Worm (Caenorhabditis elegans) whole organism, early embryonic: ENCODE results near the gene nlp-43.

Experiments used
- B0310.2 ChIP-seq: sonication (generic microtip); optimal IDR thresholded peaks from 2 replicates; lab custom pipeline; 2016; ENCODE audit warnings: mild to moderate bottlenecking, missing genetic modification characterization, missing compliant biosample characterization
- F13C5.2 ChIP-seq: sonication (generic microtip); optimal IDR thresholded peaks from 2 replicates; lab custom pipeline; 2017; ENCODE audit warnings: mild to moderate bottlenecking, missing genetic modification characterization, inconsistent platforms, missing compliant biosample characterization
- aly-1 ChIP-seq: sonication (generic microtip); optimal IDR thresholded peaks from 2 replicates; lab custom pipeline; 2016; ENCODE audit warnings: missing genetic modification characterization, missing compliant biosample characterization
- ama-1 ChIP-seq: fragments of 150-350 bp; optimal IDR thresholded peaks from 2 replicates; lab custom pipeline; 2014
- ceh-13 ChIP-seq: fragments of 200-800 bp; sonication (Bioruptor generic); optimal IDR thresholded peaks from 2 replicates; lab custom pipeline; 2018; ENCODE audit warnings: mild to moderate bottlenecking, missing genetic modification characterization, missing compliant biosample characterization
- ceh-36 ChIP-seq: sonication (generic microtip); optimal IDR thresholded peaks from 2 replicates; lab custom pipeline; 2016; ENCODE audit warnings: missing genetic modification characterization, inconsistent platforms, missing compliant biosample characterization
- ets-7 ChIP-seq: sonication (generic microtip); optimal IDR thresholded peaks from 2 replicates; lab custom pipeline; 2016; ENCODE audit warnings: missing genotype, missing genetic modification characterization, missing compliant biosample characterization
- flt-1 ChIP-seq: fragments of 200-800 bp; sonication (Bioruptor generic); IDR thresholded peaks from 2 replicates; pipeline ENCODE4 v1.3.6; 2022; ENCODE audit warnings: missing genetic modification characterization, missing compliant biosample characterization
- hmbx-1 ChIP-seq: sonication (generic microtip); optimal IDR thresholded peaks from 2 replicates; lab custom pipeline; 2016; ENCODE audit warnings: mild to moderate bottlenecking, missing genetic modification characterization, missing compliant biosample characterization
- hmg-4 ChIP-seq: fragments of 200-800 bp; sonication (Bioruptor generic); optimal IDR thresholded peaks from 2 replicates; lab custom pipeline; 2018; ENCODE audit warnings: mild to moderate bottlenecking, missing genetic modification characterization, missing compliant biosample characterization
- hnd-1 ChIP-seq: sonication (generic microtip); optimal IDR thresholded peaks from 2 replicates; lab custom pipeline; 2016; ENCODE audit warnings: missing genetic modification characterization, missing compliant biosample characterization
- pes-1 ChIP-seq: fragments of 200-800 bp; sonication (Bioruptor generic); IDR thresholded peaks from 2 replicates; pipeline ENCODE4 v1.3.6; 2022; ENCODE audit warnings: missing genetic modification reagents, missing genetic modification characterization, missing compliant biosample characterization
- scrt-1 ChIP-seq: fragments of 200-800 bp; sonication (Bioruptor generic); IDR thresholded peaks from 2 replicates; pipeline ENCODE4 v1.3.6; 2022; ENCODE audit warnings: missing genetic modification characterization, missing compliant biosample characterization
- sea-1 ChIP-seq: fragments of 200-800 bp; sonication (Bioruptor generic); conservative IDR thresholded peaks from 2 replicates; pipeline ENCODE4 v1.3.6; 2022; ENCODE audit warnings: missing genetic modification characterization, missing compliant biosample characterization
- tbx-11 ChIP-seq: fragments of 200-800 bp; sonication (Bioruptor generic); IDR thresholded peaks from 2 replicates; pipeline ENCODE4 v1.3.6; 2022; ENCODE audit warnings: missing genetic modification characterization, missing compliant biosample characterization
- tbx-37 ChIP-seq: fragments of 200-800 bp; sonication (Bioruptor generic); conservative IDR thresholded peaks from 2 replicates; pipeline ENCODE4 v1.3.6; 2022; ENCODE audit warnings: missing genetic modification reagents, missing genetic modification characterization, missing compliant biosample characterization
- tra-4 ChIP-seq: sonication (generic microtip); optimal IDR thresholded peaks from 2 replicates; lab custom pipeline; 2017; ENCODE audit warnings: missing genetic modification characterization, missing compliant biosample characterization

The nlp-43 gene

DNA sequence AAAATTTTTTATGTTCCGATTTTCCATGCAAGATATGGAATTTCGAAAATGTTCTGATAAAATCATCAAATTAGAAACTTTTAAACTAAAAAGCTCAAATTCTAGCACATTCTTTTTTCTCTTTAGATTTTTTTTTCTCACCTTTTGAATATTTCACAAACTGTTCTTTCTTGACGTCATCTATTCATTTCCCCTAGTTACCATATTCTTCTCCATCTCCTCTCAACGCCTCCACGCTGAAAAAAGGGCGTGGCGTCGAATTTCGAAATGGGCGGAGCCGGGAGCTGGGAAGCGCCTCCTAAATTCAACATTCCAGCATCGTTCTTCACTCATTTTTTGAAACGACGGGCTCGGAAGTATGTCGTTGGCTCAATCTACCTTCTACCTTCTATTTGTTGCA is at the start of gene nlp-43:
TSS of gene nlp-43 (plus strand) at position 301 of the 400 bp plus-strand sequence.
- TF ChIP-seq ceh-13 (GFP tag; lab: Kevin White, UChicago) (no peak), hnd-1 (tag; lab: Kevin White, UChicago) (no peak), tra-4 (no peak), scrt-1 (no peak), sea-1 (no peak), F13C5.2 (no peak), aly-1 (tag; lab: Kevin White, UChicago) (no peak), ama-1 (lab: Kevin White, UChicago) (no peak), tbx-11 (GFP tag; lab: Robert Waterston, UW) (no peak), hmbx-1 (tag; lab: Kevin White, UChicago) (no peak), flt-1 (GFP tag; lab: Robert Waterston, UW) (no peak)

DNA sequence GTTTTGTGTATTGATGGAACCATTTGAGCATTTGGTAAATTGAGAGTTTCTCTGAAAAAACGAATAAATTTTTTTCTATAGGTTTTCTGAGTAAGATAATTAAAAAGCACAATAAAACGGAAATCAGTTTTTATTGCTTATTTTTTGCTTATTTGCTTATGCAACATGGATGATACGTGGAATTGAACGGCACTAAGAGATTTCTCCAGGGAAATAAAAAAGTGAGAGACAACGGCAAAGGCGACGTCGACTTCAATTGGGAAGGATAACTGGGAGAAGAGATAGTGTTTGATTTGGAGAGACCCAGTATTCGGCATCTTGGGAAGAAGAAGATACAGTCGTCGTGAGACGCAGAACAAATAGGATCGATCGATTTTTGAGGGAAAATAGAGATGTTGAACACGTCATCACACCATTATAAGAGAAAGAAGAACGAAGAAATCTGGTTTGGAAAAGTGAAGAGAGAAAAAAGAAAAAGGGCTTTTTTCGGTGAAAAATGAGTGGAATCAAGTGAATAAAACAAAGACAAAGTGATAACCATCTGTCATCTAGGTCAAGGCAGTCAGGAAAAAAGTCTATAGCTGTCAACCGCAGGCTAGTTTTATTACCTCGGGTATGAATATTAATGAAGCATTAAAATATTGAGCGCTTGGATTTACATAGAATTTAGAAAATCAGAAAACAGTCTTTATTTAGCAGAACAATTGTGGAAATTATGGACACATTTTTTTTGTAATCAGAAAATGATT is 43.9 kb upstream of the nlp-43 start, which contains the start of gene tmem-131:
TSS of gene tmem-131 (minus strand) at position 51 of the 749 bp plus-strand sequence.
- TF ChIP-seq aly-1 (tag; lab: Kevin White, UChicago) (no peak), ama-1 (lab: Kevin White, UChicago) (no peak)

ce11 chrIII:4998956-4999425 is 43.2 kb upstream of the nlp-43 start, which contains the start of gene smcr-8:
Gene smcr-8 (plus strand): TSS chrIII:4999375.
- TF ChIP-seq scrt-1 (no peak), ets-7 (tag; lab: Kevin White, UChicago) (no peak), tbx-37 (GFP tag; lab: Robert Waterston, UW) (no peak), tra-4 (no peak), sea-1 (no peak), ceh-13 (GFP tag; lab: Kevin White, UChicago) (no peak), hmbx-1 (tag; lab: Kevin White, UChicago) (no peak), tbx-11 (GFP tag; lab: Robert Waterston, UW) (no peak), ama-1 (lab: Kevin White, UChicago) (no peak), hnd-1 (tag; lab: Kevin White, UChicago) (no peak), hmg-4 (GFP tag; lab: Kevin White, UChicago) (no peak), ceh-36 (tag; lab: Kevin White, UChicago) (no peak), pes-1 (GFP tag; lab: Robert Waterston, UW) (no peak)

DNA sequence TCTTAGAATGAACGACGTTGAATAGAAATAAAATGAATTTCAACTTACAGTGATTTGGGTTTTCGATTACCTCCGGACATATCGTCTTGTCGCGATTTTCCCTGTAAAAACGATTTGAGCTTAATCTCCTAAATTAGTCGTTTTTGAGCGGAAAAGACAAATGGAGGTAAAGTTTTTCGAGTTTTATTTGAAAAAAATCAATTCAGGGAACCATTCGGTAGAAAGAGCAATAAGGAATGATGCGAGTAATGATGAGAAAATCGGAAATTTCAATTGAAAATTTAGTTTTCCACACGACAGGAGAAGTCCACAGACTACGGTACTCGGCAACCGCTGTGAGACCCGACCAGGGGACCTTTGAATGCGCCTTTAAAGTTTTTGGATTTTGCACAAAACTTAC is 40.0 kb upstream of the nlp-43 start, which contains the start of gene R144.10:
TSS of gene R144.10 (minus strand) at position 101 of the 400 bp plus-strand sequence.
- no peak for TF ChIP-seq tbx-11 (GFP tag; lab: Robert Waterston, UW)
- TF ChIP-seq sea-1 = no peak
- no peak for TF ChIP-seq aly-1 (tag; lab: Kevin White, UChicago)
- TF ChIP-seq B0310.2 (tag; lab: Kevin White, UChicago) = no peak
- no peak for TF ChIP-seq hnd-1 (tag; lab: Kevin White, UChicago)
- no peak for TF ChIP-seq hmbx-1 (tag; lab: Kevin White, UChicago)
- TF ChIP-seq ceh-13 (GFP tag; lab: Kevin White, UChicago) = no peak
- TF ChIP-seq tra-4 = no peak
- no peak for TF ChIP-seq ama-1 (lab: Kevin White, UChicago)
- TF ChIP-seq pes-1 (GFP tag; lab: Robert Waterston, UW) = no peak
- no peak for TF ChIP-seq ceh-36 (tag; lab: Kevin White, UChicago)
- no peak for TF ChIP-seq scrt-1
- no peak for TF ChIP-seq hmg-4 (GFP tag; lab: Kevin White, UChicago)
- TF ChIP-seq flt-1 (GFP tag; lab: Robert Waterston, UW) = no peak
- no peak for TF ChIP-seq tbx-37 (GFP tag; lab: Robert Waterston, UW)
- no peak for TF ChIP-seq F13C5.2
- TF ChIP-seq ets-7 (tag; lab: Kevin White, UChicago) = no peak

DNA sequence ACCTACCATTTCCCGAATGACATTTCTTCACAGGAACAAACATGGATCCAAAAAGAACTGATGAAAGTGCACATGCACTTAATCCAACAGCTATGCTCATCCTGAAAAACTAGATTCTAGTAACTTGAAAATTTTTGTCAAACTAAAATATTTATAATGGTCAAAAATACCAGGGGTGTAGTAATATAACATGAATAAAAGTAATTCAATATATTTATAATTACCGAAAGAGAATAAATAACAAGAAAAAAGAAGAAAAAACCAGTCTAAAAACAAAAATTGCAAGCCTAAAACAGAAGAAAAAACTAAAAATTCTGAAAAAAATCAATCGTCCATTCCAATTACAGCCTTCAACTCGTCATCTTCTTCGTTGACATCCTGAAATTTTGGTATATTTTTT is 37.6 kb upstream of the nlp-43 start, which contains the start of gene R144.6:
TSS of gene R144.6 (minus strand) at position 101 of the 400 bp plus-strand sequence.
- TF ChIP-seq F13C5.2 (no peak), flt-1 (GFP tag; lab: Robert Waterston, UW) (no peak), ama-1 (lab: Kevin White, UChicago) (no peak), ets-7 (tag; lab: Kevin White, UChicago) (no peak), scrt-1 (no peak)

ce11 chrIII:5006881-5007280 is 35.3 kb upstream of the nlp-43 start, which contains the start of gene R144.12:
Gene R144.12 (minus strand): TSS chrIII:5006981.
- TF ChIP-seq hmg-4 (GFP tag; lab: Kevin White, UChicago) = no peak
- TF ChIP-seq tbx-37 (GFP tag; lab: Robert Waterston, UW) = no peak
- no peak for TF ChIP-seq ets-7 (tag; lab: Kevin White, UChicago)
- TF ChIP-seq ceh-13 (GFP tag; lab: Kevin White, UChicago) = no peak
- no peak for TF ChIP-seq aly-1 (tag; lab: Kevin White, UChicago)

DNA sequence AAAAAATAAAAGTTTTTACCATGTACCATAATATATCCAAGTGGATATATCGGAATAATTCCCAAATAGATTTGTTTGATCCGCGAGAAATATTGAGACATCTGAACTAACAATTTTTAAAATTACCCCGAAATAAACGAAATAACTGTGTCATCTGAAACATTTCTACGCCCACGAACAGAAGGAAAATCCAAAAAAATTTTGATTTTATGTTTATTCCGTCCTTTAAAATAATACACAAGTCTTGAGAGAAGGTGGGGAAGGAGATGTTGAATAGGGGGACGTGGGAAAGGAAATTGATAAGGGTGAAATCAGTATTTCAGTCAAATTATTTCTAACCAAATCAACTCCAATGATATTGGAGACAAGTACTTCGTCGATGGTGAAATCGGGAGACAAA is 33.5 kb upstream of the nlp-43 start, which contains the start of gene R144.11:
TSS of gene R144.11 (minus strand) at position 101 of the 400 bp plus-strand sequence.
- TF ChIP-seq sea-1 (no peak), tbx-37 (GFP tag; lab: Robert Waterston, UW) (no peak), hnd-1 (tag; lab: Kevin White, UChicago) (no peak), ama-1 (lab: Kevin White, UChicago) (no peak), aly-1 (tag; lab: Kevin White, UChicago) (no peak), ceh-13 (GFP tag; lab: Kevin White, UChicago) (no peak), F13C5.2 (no peak)
